Fruit fly (Drosophila melanogaster): ENCODE measurements around the gene wap.

Gene wap

DNA sequence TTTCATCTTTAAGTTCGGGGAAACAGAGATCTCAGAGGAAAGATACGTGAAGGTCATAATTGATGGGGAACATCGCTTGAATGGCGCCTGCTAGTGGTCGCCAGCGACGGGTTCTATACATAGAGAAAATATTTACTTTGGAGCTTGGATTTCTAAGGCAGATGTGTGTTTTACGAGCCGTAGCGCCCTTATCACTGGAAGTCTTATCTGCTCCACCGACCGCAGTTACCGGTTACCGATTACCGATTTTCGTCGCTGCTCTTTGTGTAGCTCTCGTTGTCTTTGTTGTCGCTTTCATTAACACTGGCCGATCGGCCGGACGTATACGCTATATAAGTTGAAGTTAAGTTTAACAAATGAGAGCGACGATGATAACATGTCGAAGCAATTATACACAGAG lies 35.4 kb upstream of the wap start:
- TF ChIP-seq tai (GFP tag; optimal IDR thresholded peaks at IDR 0.05) = no peak
- TF ChIP-seq dl (GFP tag; optimal IDR thresholded peaks at IDR 0.05; ENCODE audit: insufficient read depth in 1 of 2, partially characterized antibody in 2 of 2) = peak in 1 of 2 experiments; percentile 22
- TF ChIP-seq N (GFP tag; optimal IDR thresholded peaks at IDR 0.05) = no peak
- no peak for TF ChIP-seq sv (GFP tag; optimal IDR thresholded peaks at IDR 0.05)
- TF ChIP-seq Mio (GFP tag; optimal IDR thresholded peaks at IDR 0.05) = no peak

DNA sequence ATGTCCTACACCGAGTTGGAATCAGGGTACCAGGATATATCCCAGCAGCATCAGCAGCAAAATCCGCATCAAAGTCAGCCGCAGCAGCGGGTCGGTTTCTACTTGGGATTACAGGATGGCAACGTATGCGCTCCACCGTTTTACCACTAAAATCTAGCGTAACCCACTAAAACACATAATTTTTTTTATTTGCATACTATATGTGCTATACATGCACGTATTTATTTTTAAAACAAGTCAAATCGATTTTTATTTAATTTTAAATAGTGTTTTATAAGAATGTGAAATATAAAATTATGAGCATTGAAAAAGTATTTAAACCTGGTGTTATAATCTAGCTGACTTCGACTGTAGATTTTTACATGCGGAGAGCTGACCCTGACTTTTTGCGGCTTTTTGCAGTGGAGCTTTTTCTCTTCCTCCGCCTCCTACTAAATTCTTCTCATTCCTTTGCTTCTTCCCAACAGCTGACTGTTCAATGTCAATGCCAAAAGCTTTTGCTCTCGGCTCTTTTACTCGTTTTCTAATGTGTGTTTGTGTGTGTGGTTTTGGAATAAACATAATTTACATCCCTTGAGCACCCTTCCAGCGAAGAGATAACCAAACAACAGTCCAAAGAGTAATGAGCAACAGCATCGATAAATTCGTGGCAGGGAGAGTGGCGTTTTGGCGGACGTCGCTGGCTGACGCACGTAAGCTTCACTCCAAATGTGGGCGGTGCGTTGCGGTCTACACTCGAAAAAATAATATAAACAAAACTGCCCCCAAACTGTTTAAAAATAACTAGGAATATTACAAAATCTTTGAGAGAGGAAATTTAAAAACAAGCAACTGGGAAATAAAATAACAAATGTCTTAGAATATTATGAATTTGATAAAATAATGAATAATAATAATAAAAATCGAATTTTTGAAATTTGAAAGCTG lies 32.7 kb upstream of the wap start:
- TF ChIP-seq ey (GFP tag; optimal IDR thresholded peaks at IDR 0.05) (no peak), CrebA (GFP tag; optimal IDR thresholded peaks at IDR 0.05; ENCODE audit: borderline replicate concordance) (peak; percentile 47), Hnf4 (GFP tag; optimal IDR thresholded peaks at IDR 0.05) (no peak), sv (GFP tag; optimal IDR thresholded peaks at IDR 0.05) (no peak), dl (GFP tag; optimal IDR thresholded peaks at IDR 0.05; ENCODE audit: insufficient read depth in 1 of 2, partially characterized antibody in 2 of 2) (no peak), lola (GFP tag; optimal IDR thresholded peaks at IDR 0.05) (no peak), woc (GFP tag; optimal IDR thresholded peaks at IDR 0.05) (peak; percentile 41), Sp1 (GFP tag; optimal IDR thresholded peaks at IDR 0.05) (no peak), N (GFP tag; optimal IDR thresholded peaks at IDR 0.05) (no peak), psq (GFP tag; optimal IDR thresholded peaks at IDR 0.05) (peak; percentile 8), Dif (GFP tag; optimal IDR thresholded peaks at IDR 0.05; ENCODE audit: partially characterized antibody) (no peak), br (GFP tag; optimal IDR thresholded peaks at IDR 0.05) (no peak), Rel (GFP tag; optimal IDR thresholded peaks at IDR 0.05) (no peak), Rel (tag; optimal IDR thresholded peaks at IDR 0.05) (no peak), h (GFP tag; optimal IDR thresholded peaks at IDR 0.05) (no peak), Dfd (GFP tag; optimal IDR thresholded peaks at IDR 0.05) (no peak), dsf (GFP tag; optimal IDR thresholded peaks at IDR 0.05; ENCODE audit: borderline replicate concordance) (no peak), Vsx2 (GFP tag; optimal IDR thresholded peaks at IDR 0.05; ENCODE audit: partially characterized antibody) (no peak), Hr83 (GFP tag; optimal IDR thresholded peaks at IDR 0.05; ENCODE audit: poor library complexity, severe bottlenecking) (no peak), Myc (optimal IDR thresholded peaks at IDR 0.05) (no peak), dmrt93B (GFP tag; optimal IDR thresholded peaks at IDR 0.05) (no peak), CG32264 (GFP tag; optimal IDR thresholded peaks at IDR 0.05) (no peak), Jra (GFP tag; optimal IDR thresholded peaks at IDR 0.05) (no peak), CG9705 (GFP tag; optimal IDR thresholded peaks at IDR 0.05) (no peak), fru (GFP tag; optimal IDR thresholded peaks at IDR 0.05) (peak; percentile 35), brk (GFP tag; optimal IDR thresholded peaks at IDR 0.05) (peak; percentile 18), Hr78 (GFP tag; optimal IDR thresholded peaks at IDR 0.05) (no peak), tai (GFP tag; optimal IDR thresholded peaks at IDR 0.05) (no peak), foxo (GFP tag; optimal IDR thresholded peaks at IDR 0.05) (peak in 1 of 2 experiments; percentile 30), HLH106 (tag; optimal IDR thresholded peaks at IDR 0.05) (peak; percentile 48), rgr (GFP tag; optimal IDR thresholded peaks at IDR 0.05) (peak; percentile 30), Mio (GFP tag; optimal IDR thresholded peaks at IDR 0.05) (no peak), GATAd (GFP tag; optimal IDR thresholded peaks at IDR 0.05) (no peak), Abd-B (GFP tag; optimal IDR thresholded peaks at IDR 0.05) (no peak), pan (optimal IDR thresholded peaks at IDR 0.05) (no peak), OdsH (GFP tag; optimal IDR thresholded peaks at IDR 0.05) (peak; percentile 17), usp (GFP tag; optimal IDR thresholded peaks at IDR 0.05) (no peak), jim (GFP tag; optimal IDR thresholded peaks at IDR 0.05) (no peak), sage (GFP tag; optimal IDR thresholded peaks at IDR 0.05) (no peak)
